Worm (Caenorhabditis elegans) whole organism, L4 larva: ENCODE data around the gene C16B8.4.

Experiments
- F10B5.3 ChIP-seq: sonication (generic microtip); optimal IDR thresholded peaks from 2 replicates; lab custom pipeline; 2016; ENCODE audit warnings: mild to moderate bottlenecking, missing genetic modification characterization, missing compliant biosample characterization
- F26F4.8 ChIP-seq: fragments of 200-800 bp; sonication (Bioruptor generic); conservative IDR thresholded peaks from 2 replicates; pipeline ENCODE4 v1.3.6; 2022; ENCODE audit warnings: missing genetic modification characterization, missing compliant biosample characterization
- F44E2.7 ChIP-seq: fragments of 200-800 bp; sonication (Bioruptor generic); IDR thresholded peaks from 2 replicates; pipeline ENCODE4 v2.1.2; 2022; ENCODE audit warnings: missing genetic modification characterization, missing compliant biosample characterization
- F49E8.2 ChIP-seq: sonication (generic microtip); optimal IDR thresholded peaks from 2 replicates; lab custom pipeline; 2016; ENCODE audit warnings: missing compliant biosample characterization, mild to moderate bottlenecking, missing genetic modification characterization, borderline replicate concordance
- R02D3.7 ChIP-seq: fragments of 150-350 bp; sonication (generic microtip); optimal IDR thresholded peaks from 3 replicates; lab custom pipeline; 2014; ENCODE audit warnings: missing biosample characterization, missing genetic modification characterization
- T26A8.4 ChIP-seq: fragments of 200-800 bp; sonication (Bioruptor generic); IDR thresholded peaks from 2 replicates; pipeline ENCODE4 v1.3.6; 2022; ENCODE audit warnings: missing genetic modification characterization, missing compliant biosample characterization
- Y48G9A.11 ChIP-seq: fragments of 200-800 bp; sonication (Bioruptor generic); IDR thresholded peaks from 2 replicates; pipeline ENCODE4 v1.3.6; 2022; ENCODE audit warnings: missing genetic modification reagents, missing genetic modification characterization, missing compliant biosample characterization
- Y5F2A.4 ChIP-seq: fragments of 200-800 bp; sonication (Bioruptor generic); optimal IDR thresholded peaks from 2 replicates; lab custom pipeline; 2018; ENCODE audit warnings: mild to moderate bottlenecking, missing genetic modification characterization, missing compliant biosample characterization
- ceh-20 ChIP-seq: fragments of 200-800 bp; sonication (Bioruptor generic); IDR thresholded peaks from 2 replicates; pipeline ENCODE4 v1.3.6; 2022; ENCODE audit warnings: missing genetic modification reagents, missing genetic modification characterization, missing compliant biosample characterization
- ceh-28 ChIP-seq: fragments of 150-350 bp; optimal IDR thresholded peaks from 2 replicates; lab custom pipeline; 2014; ENCODE audit warnings: missing biosample characterization, missing genetic modification reagents, missing genetic modification characterization
- ctbp-1 ChIP-seq: fragments of 200-800 bp; sonication (Bioruptor generic); IDR thresholded peaks from 2 replicates; pipeline ENCODE4 v1.3.6; 2022; ENCODE audit warnings: missing genetic modification reagents, missing genetic modification characterization, missing compliant biosample characterization
- daf-16 ChIP-seq, 3 experiments: sonication (generic microtip); optimal IDR thresholded peaks; 2 replicates each; lab custom pipeline; 2016 to 2017; ENCODE audit warnings: missing genetic modification characterization in 3 of 3, missing genetic modification reagents in 3 of 3, mild to moderate bottlenecking in 2 of 3, missing compliant biosample characterization in 2 of 3, missing biosample characterization in 1 of 3, moderate library complexity in 1 of 3
- dmd-6 ChIP-seq: fragments of 200-800 bp; sonication (Bioruptor generic); IDR thresholded peaks from 2 replicates; pipeline ENCODE4 v1.3.6; 2022; ENCODE audit warnings: missing genetic modification reagents, missing genetic modification characterization, missing compliant biosample characterization
- dpl-1 ChIP-seq: fragments of 150-350 bp; optimal IDR thresholded peaks from 2 replicates; lab custom pipeline; 2014; ENCODE audit warnings: missing biosample characterization, missing genetic modification reagents, missing genetic modification characterization
- duxl-1 ChIP-seq: sonication (generic microtip); optimal IDR thresholded peaks from 2 replicates; lab custom pipeline; 2016; ENCODE audit warnings: mild to moderate bottlenecking, missing genetic modification characterization, moderate library complexity, missing compliant biosample characterization; ENCODE audit not compliant: poor library complexity
- dve-1 ChIP-seq: sonication (generic microtip); optimal IDR thresholded peaks from 2 replicates; lab custom pipeline; 2017; ENCODE audit warnings: antibody characterized with exemption, mild to moderate bottlenecking, missing genetic modification characterization, missing compliant biosample characterization; ENCODE audit not compliant: insufficient read depth
- egl-43 ChIP-seq: fragments of 200-800 bp; sonication (Bioruptor generic); IDR thresholded peaks from 2 replicates; pipeline ENCODE4 v1.3.6; 2022; ENCODE audit warnings: missing genetic modification reagents, missing genetic modification characterization, missing compliant biosample characterization
- fos-1 ChIP-seq: fragments of 150-350 bp; optimal IDR thresholded peaks from 2 replicates; lab custom pipeline; 2014; ENCODE audit warnings: missing biosample characterization, missing genetic modification characterization
- hlh-11 ChIP-seq: fragments of 200-800 bp; sonication (Bioruptor generic); optimal IDR thresholded peaks from 2 replicates; lab custom pipeline; 2018; ENCODE audit warnings: mild to moderate bottlenecking, missing genetic modification characterization, missing compliant biosample characterization
- hlh-30 ChIP-seq: sonication (generic microtip); optimal IDR thresholded peaks from 2 replicates; lab custom pipeline; 2017; ENCODE audit warnings: antibody characterized with exemption, mild to moderate bottlenecking, missing genetic modification characterization, missing compliant biosample characterization; ENCODE audit not compliant: insufficient read depth
- lim-7 ChIP-seq: fragments of 200-800 bp; sonication (Bioruptor generic); IDR thresholded peaks from 2 replicates; pipeline ENCODE4 v1.3.6; 2022; ENCODE audit warnings: missing genetic modification characterization, missing compliant biosample characterization
- lin-1 ChIP-seq: fragments of 200-800 bp; sonication (Bioruptor generic); IDR thresholded peaks from 2 replicates; pipeline ENCODE4 v1.3.6; 2022; ENCODE audit warnings: missing genetic modification reagents, missing genetic modification characterization, missing compliant biosample characterization
- lin-13 ChIP-seq: fragments of 150-350 bp; optimal IDR thresholded peaks from 2 replicates; lab custom pipeline; 2014; ENCODE audit warnings: missing biosample characterization, missing genetic modification reagents, missing genetic modification characterization
- lin-38 ChIP-seq: fragments of 200-800 bp; sonication (Bioruptor generic); IDR thresholded peaks from 2 replicates; pipeline ENCODE4 v1.3.6; 2022; ENCODE audit warnings: missing genetic modification reagents, missing genetic modification characterization, missing compliant biosample characterization
- mdl-1 ChIP-seq, 2 experiments: fragments of 150-350 bp in 1 of 2; sonication (generic microtip) in 1 of 2; optimal IDR thresholded peaks; 2 replicates each; lab custom pipeline; 2014 to 2017; ENCODE audit warnings: missing biosample characterization in 2 of 2, missing genetic modification characterization in 2 of 2
- mep-1 ChIP-seq: fragments of 150-350 bp; sonication (generic microtip); optimal IDR thresholded peaks from 3 replicates; lab custom pipeline; 2014; ENCODE audit warnings: missing biosample characterization, missing genetic modification characterization
- mes-2 ChIP-seq: sonication (generic microtip); optimal IDR thresholded peaks from 2 replicates; lab custom pipeline; 2016; ENCODE audit warnings: missing genotype, mild to moderate bottlenecking, missing genetic modification characterization, missing compliant biosample characterization; ENCODE audit not compliant: poor library complexity, severe bottlenecking
- mxl-2 ChIP-seq: fragments of 200-800 bp; sonication (Bioruptor generic); conservative IDR thresholded peaks from 2 replicates; pipeline ENCODE4 v1.3.6; 2022; ENCODE audit warnings: missing genetic modification reagents, missing genetic modification characterization, missing compliant biosample characterization
- nhr-102 ChIP-seq: sonication (generic microtip); optimal IDR thresholded peaks from 2 replicates; lab custom pipeline; 2016; ENCODE audit warnings: mild to moderate bottlenecking, missing genetic modification characterization, moderate library complexity, missing compliant biosample characterization
- nhr-111 ChIP-seq: fragments of 200-800 bp; sonication (Bioruptor generic); optimal IDR thresholded peaks from 2 replicates; lab custom pipeline; 2018; ENCODE audit warnings: mild to moderate bottlenecking, missing genetic modification characterization, missing compliant biosample characterization
- nhr-42 ChIP-seq: fragments of 200-800 bp; sonication (Bioruptor generic); IDR thresholded peaks from 2 replicates; pipeline ENCODE4 v1.3.6; 2022; ENCODE audit warnings: missing genetic modification characterization, missing compliant biosample characterization
- nhr-48 ChIP-seq: sonication (generic microtip); optimal IDR thresholded peaks from 2 replicates; lab custom pipeline; 2016; ENCODE audit warnings: mild to moderate bottlenecking, missing genetic modification characterization, missing compliant biosample characterization
- nhr-77 ChIP-seq: fragments of 150-350 bp; optimal IDR thresholded peaks from 2 replicates; lab custom pipeline; 2014; ENCODE audit warnings: missing biosample characterization, missing genetic modification characterization
- pha-4 ChIP-seq, 2 experiments: fragments of 150-350 bp in 1 of 2; fragments of 200-800 bp in 1 of 2; sonication (Bioruptor generic) in 1 of 2; IDR thresholded peaks in 1 of 2; optimal IDR thresholded peaks in 1 of 2; 2 replicates each; pipeline versions ENCODE4 v1.3.6 to Lab custom; 2014 to 2022; ENCODE audit warnings: missing genetic modification characterization in 2 of 2, missing genetic modification reagents in 2 of 2, missing biosample characterization in 1 of 2, missing compliant biosample characterization in 1 of 2
- php-3 ChIP-seq: fragments of 200-800 bp; sonication (Bioruptor generic); IDR thresholded peaks from 2 replicates; pipeline ENCODE4 v1.3.6; 2022; ENCODE audit warnings: missing genetic modification reagents, missing genetic modification characterization, missing compliant biosample characterization
- pqm-1 ChIP-seq: sonication (generic microtip); optimal IDR thresholded peaks from 2 replicates; lab custom pipeline; 2017; ENCODE audit warnings: missing biosample characterization, missing genetic modification characterization
- saeg-2 ChIP-seq: fragments of 200-800 bp; sonication (Bioruptor generic); IDR thresholded peaks from 2 replicates; pipeline ENCODE4 v1.3.6; 2022; ENCODE audit warnings: missing genetic modification reagents, missing genetic modification characterization, missing compliant biosample characterization
- sdz-12 ChIP-seq: fragments of 200-800 bp; sonication (Bioruptor generic); optimal IDR thresholded peaks from 2 replicates; lab custom pipeline; 2018; ENCODE audit warnings: mild to moderate bottlenecking, missing genetic modification characterization, missing compliant biosample characterization
- set-16 ChIP-seq: fragments of 200-800 bp; sonication (Bioruptor generic); IDR thresholded peaks from 2 replicates; pipeline ENCODE4 v1.3.6; 2022; ENCODE audit warnings: missing genetic modification reagents, missing genetic modification characterization, missing compliant biosample characterization
- skn-1 ChIP-seq: fragments of 150-350 bp; optimal IDR thresholded peaks from 2 replicates; lab custom pipeline; 2014; ENCODE audit warnings: missing biosample characterization, missing genetic modification characterization
- snpc-1.2 ChIP-seq: fragments of 200-800 bp; sonication (Bioruptor generic); IDR thresholded peaks from 2 replicates; pipeline ENCODE4 v1.3.6; 2022; ENCODE audit warnings: missing genetic modification reagents, missing genetic modification characterization, missing compliant biosample characterization
- snpc-4 ChIP-seq: fragments of 150-350 bp; optimal IDR thresholded peaks from 2 replicates; lab custom pipeline; 2014; ENCODE audit warnings: missing biosample characterization, missing genetic modification characterization
- spr-3 ChIP-seq: fragments of 200-800 bp; sonication (Bioruptor generic); optimal IDR thresholded peaks from 2 replicates; lab custom pipeline; 2018; ENCODE audit warnings: mild to moderate bottlenecking, missing genetic modification characterization, missing compliant biosample characterization
- tra-1 ChIP-seq: fragments of 200-800 bp; sonication (Bioruptor generic); IDR thresholded peaks from 2 replicates; pipeline ENCODE4 v1.3.6; 2022; ENCODE audit warnings: missing genetic modification reagents, missing genetic modification characterization, missing compliant biosample characterization
- vab-7 ChIP-seq: fragments of 200-800 bp; sonication (Bioruptor generic); IDR thresholded peaks from 2 replicates; pipeline ENCODE4 v1.3.6; 2022; ENCODE audit warnings: missing genetic modification reagents, missing genetic modification characterization, missing compliant biosample characterization
- zip-11 ChIP-seq: fragments of 200-800 bp; sonication (Bioruptor generic); IDR thresholded peaks from 2 replicates; pipeline ENCODE4 v1.3.6; 2022; ENCODE audit warnings: missing genetic modification characterization, missing compliant biosample characterization

The C16B8.4 gene

DNA sequence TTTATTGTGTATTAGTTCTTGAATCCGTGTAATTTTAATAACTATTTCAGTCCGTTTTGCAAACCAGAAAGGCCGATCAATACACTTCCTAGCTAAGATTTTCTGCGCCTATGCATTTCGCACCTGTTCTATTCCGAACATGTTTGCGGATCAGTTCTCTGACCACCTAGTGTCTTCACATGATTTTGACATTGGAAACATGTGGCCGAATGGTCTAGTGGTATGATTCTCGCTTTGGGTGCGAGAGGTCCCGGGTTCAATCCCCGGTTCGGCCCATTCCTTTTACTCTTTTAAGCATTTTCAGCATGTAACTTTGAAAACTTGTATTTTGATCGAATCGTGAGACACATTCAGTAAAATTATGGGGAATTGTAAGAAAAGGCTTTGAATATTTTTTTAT is 4.1 kb downstream of the C16B8.4 start (continued):
- TF ChIP-seq spr-3 (GFP tag; lab: Kevin White, UChicago): no peak
- TF ChIP-seq ceh-20 (GFP tag; lab: Robert Waterston, UW): 0 out of 2 replicates have a peak, but pooled peaks have one; percentile 52
- peak; percentile 51 for TF ChIP-seq Y48G9A.11 (GFP tag; lab: Robert Waterston, UW)
- peak; percentile 41; the same call in 1 of the 2 replicates for TF ChIP-seq vab-7 (GFP tag; lab: Robert Waterston, UW)
- no peak for TF ChIP-seq nhr-102
- peak; percentile 82 for TF ChIP-seq lim-7 (GFP tag; lab: Robert Waterston, UW)
- TF ChIP-seq F26F4.8 (GFP tag; lab: Robert Waterston, UW): peak; percentile 40; the same call in 1 of the 2 replicates
- 0 out of 2 replicates have a peak, but pooled peaks have one; percentile 33 for TF ChIP-seq saeg-2
- TF ChIP-seq mes-2 (tag; lab: Kevin White, UChicago): peak; percentile 72
- TF ChIP-seq set-16 (GFP tag; lab: Robert Waterston, UW): no peak
- TF ChIP-seq tra-1 (GFP tag; lab: Robert Waterston, UW): peak; percentile 68
- no peak for TF ChIP-seq nhr-111
- peak; percentile 73; the same call in 1 of the 2 replicates for TF ChIP-seq F44E2.7 (GFP tag; lab: Robert Waterston, UW)
- TF ChIP-seq F10B5.3 (tag; lab: Kevin White, UChicago): no peak
- TF ChIP-seq F49E8.2 (tag; lab: Kevin White, UChicago): no peak
- peak; percentile 29 for TF ChIP-seq dmd-6 (GFP tag; lab: Robert Waterston, UW)
- peak; percentile 61 for TF ChIP-seq php-3
- peak; percentile 82 for TF ChIP-seq snpc-1.2 (GFP tag; lab: Robert Waterston, UW)
- TF ChIP-seq zip-11 (GFP tag; lab: Robert Waterston, UW): 0 out of 2 replicates have a peak, but pooled peaks have one; percentile 14
- peak; percentile 64 for TF ChIP-seq nhr-42 (GFP tag; lab: Robert Waterston, UW)
- TF ChIP-seq hlh-30 (tag; lab: Kevin White, UChicago): peak; percentile 64
- TF ChIP-seq lin-13: peak; percentile 43
- peak; percentile 18 for TF ChIP-seq T26A8.4 (GFP tag; lab: Robert Waterston, UW)
- TF ChIP-seq ctbp-1: peak; percentile 54; the same call in 1 of the 2 replicates
- TF ChIP-seq duxl-1: peak; percentile 32
- TF ChIP-seq dpl-1 (GFP tag; lab: Kevin White, UChicago): no peak
- TF ChIP-seq pha-4 (GFP tag; IDR thresholded peaks at IDR 0.05; lab: Robert Waterston, UW): peak; percentile 84
- no peak for TF ChIP-seq pha-4 (tag; optimal IDR thresholded peaks at IDR 0.05; lab: Kevin White, UChicago)
- TF ChIP-seq mxl-2 (GFP tag; lab: Robert Waterston, UW): 0 out of 2 replicates have a peak, but pooled peaks have one; percentile 45
- TF ChIP-seq pqm-1: no peak
- no peak for TF ChIP-seq R02D3.7
- peak; percentile 68 for TF ChIP-seq lin-38
- TF ChIP-seq snpc-4 (tag; lab: Kevin White, UChicago): no peak
- peak; percentile 33 for TF ChIP-seq sdz-12 (GFP tag; lab: Kevin White, UChicago)

DNA sequence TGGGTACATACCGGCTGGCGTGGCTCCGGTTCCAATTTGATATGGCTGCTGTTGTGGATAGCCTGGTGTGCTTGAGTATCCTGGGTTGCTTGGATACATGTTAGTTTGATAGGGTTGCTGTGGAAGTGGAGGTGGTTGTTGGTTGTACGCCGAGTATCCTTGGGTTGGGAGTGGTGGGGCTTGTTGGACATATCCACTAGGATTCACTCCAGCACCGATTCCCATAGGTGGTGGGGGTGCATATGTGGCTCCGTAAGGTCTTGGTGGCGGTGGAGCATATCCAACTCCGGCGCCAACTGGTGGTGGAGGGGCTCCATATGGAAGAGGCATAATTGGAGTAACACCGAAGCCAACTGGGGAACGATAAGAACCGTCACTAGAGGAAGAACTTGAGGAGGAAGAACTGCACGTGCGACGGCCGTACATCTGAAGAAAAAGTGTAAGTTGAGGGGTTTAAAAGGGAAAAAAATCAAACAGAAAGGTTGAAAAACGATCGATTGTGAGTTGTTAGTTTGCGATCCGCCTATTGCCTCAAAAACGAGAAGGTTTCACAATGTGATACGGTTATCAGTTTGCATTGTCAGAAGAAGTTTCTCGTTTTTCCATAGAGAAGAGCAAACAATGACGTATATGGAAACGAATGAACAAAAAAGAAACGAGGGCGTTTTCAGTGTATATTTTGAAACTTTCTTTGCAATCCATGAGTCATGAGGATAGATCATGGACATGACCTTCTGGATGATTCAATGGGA is 5.0 kb downstream of the C16B8.4 start, which contains the start of gene C16B8.3:
TSS of gene C16B8.3 (minus strand) at position 426 of the 752 bp plus-strand sequence.
- TF ChIP-seq egl-43 (GFP tag; lab: Robert Waterston, UW): peak; percentile 62; the same call in 1 of the 2 replicates
- TF ChIP-seq hlh-30 (tag; lab: Kevin White, UChicago): peak; percentile 48
- TF ChIP-seq mxl-2 (GFP tag; lab: Robert Waterston, UW): no peak
- no peak for TF ChIP-seq skn-1
- TF ChIP-seq Y48G9A.11 (GFP tag; lab: Robert Waterston, UW): no peak
- TF ChIP-seq fos-1: no peak
- TF ChIP-seq mep-1 (tag; lab: Kevin White, UChicago): peak; percentile 39
- no peak for TF ChIP-seq php-3
- TF ChIP-seq hlh-11 (tag; lab: Kevin White, UChicago): peak; percentile 71
- peak; percentile 49 for TF ChIP-seq nhr-77 (tag; lab: Kevin White, UChicago)
- peak; percentile 36 for TF ChIP-seq set-16 (GFP tag; lab: Robert Waterston, UW)
- TF ChIP-seq mdl-1 (tag; optimal IDR thresholded peaks at IDR 0.05; lab: Kevin White, UChicago): peak in 1 of 2 experiments; percentile 66
- no peak for TF ChIP-seq ceh-28 (tag; lab: Kevin White, UChicago)
- TF ChIP-seq T26A8.4 (GFP tag; lab: Robert Waterston, UW): no peak
- peak; percentile 63 for TF ChIP-seq dve-1 (tag; lab: Kevin White, UChicago)
- no peak for TF ChIP-seq Y5F2A.4 (GFP tag; lab: Kevin White, UChicago)
- TF ChIP-seq nhr-48: peak; percentile 37
- no peak for TF ChIP-seq F44E2.7 (GFP tag; lab: Robert Waterston, UW)
- no peak for TF ChIP-seq F26F4.8 (GFP tag; lab: Robert Waterston, UW)
- TF ChIP-seq daf-16 (GFP tag; optimal IDR thresholded peaks at IDR 0.05; lab: Kevin White, UChicago): no peak
- peak; percentile 66 for TF ChIP-seq daf-16 (tag; optimal IDR thresholded peaks at IDR 0.05; lab: Kevin White, UChicago)
- no peak for TF ChIP-seq lin-1 (GFP tag; lab: Robert Waterston, UW)
